Worm (Caenorhabditis elegans) whole organism, mixed stage, embryonic: Measurements from ENCODE around the gene Y97E10AR.3.

Source experiments
- M03D4.4 ChIP-seq: sonication (generic microtip); optimal IDR thresholded peaks from 2 replicates; lab custom pipeline; 2017; ENCODE audit warnings: mild to moderate bottlenecking, missing genetic modification characterization, missing compliant biosample characterization
- bed-3 ChIP-seq: fragments of 200-800 bp; sonication (Bioruptor generic); optimal IDR thresholded peaks from 3 replicates; lab custom pipeline; 2018; ENCODE audit warnings: mild to moderate bottlenecking, missing genetic modification characterization, moderate library complexity, missing compliant biosample characterization
- blmp-1 ChIP-seq: fragments of 150-350 bp; optimal IDR thresholded peaks from 2 replicates; lab custom pipeline; 2014; ENCODE audit warnings: missing biosample characterization, missing genetic modification characterization
- ceh-39 ChIP-seq: fragments of 150-350 bp; optimal IDR thresholded peaks from 2 replicates; lab custom pipeline; 2014; ENCODE audit warnings: missing biosample characterization, missing genetic modification characterization
- ceh-43 ChIP-seq: fragments of 200-800 bp; sonication (Bioruptor generic); optimal IDR thresholded peaks from 2 replicates; lab custom pipeline; 2018; ENCODE audit warnings: mild to moderate bottlenecking, missing genetic modification characterization, moderate library complexity, missing compliant biosample characterization
- ceh-83 ChIP-seq: fragments of 200-800 bp; sonication (Bioruptor generic); optimal IDR thresholded peaks from 2 replicates; lab custom pipeline; 2018; ENCODE audit warnings: mild to moderate bottlenecking, missing genetic modification characterization, missing compliant biosample characterization
- ces-1 ChIP-seq: fragments of 150-350 bp; optimal IDR thresholded peaks from 2 replicates; lab custom pipeline; 2014; ENCODE audit warnings: missing biosample characterization, missing genetic modification reagents, missing genetic modification characterization
- cnd-1 ChIP-seq: fragments of 200-800 bp; sonication (Bioruptor generic); optimal IDR thresholded peaks from 2 replicates; lab custom pipeline; 2018; ENCODE audit warnings: mild to moderate bottlenecking, missing genetic modification characterization, missing compliant biosample characterization
- drap-1 ChIP-seq: fragments of 200-800 bp; sonication (Bioruptor generic); optimal IDR thresholded peaks from 3 replicates; lab custom pipeline; 2018; ENCODE audit warnings: mild to moderate bottlenecking, missing genetic modification characterization, missing compliant biosample characterization
- elt-1 ChIP-seq: sonication (generic microtip); optimal IDR thresholded peaks from 2 replicates; lab custom pipeline; 2017; ENCODE audit warnings: missing genetic modification characterization, mild to moderate bottlenecking, missing compliant biosample characterization, antibody characterized with exemption, moderate library complexity, borderline replicate concordance; ENCODE audit not compliant: insufficient read depth
- elt-3 ChIP-seq: fragments of 150-350 bp; optimal IDR thresholded peaks from 2 replicates; lab custom pipeline; 2014; ENCODE audit warnings: missing biosample characterization, missing genetic modification characterization
- flh-1 ChIP-seq: fragments of 200-800 bp; sonication (Bioruptor generic); optimal IDR thresholded peaks from 2 replicates; lab custom pipeline; 2018; ENCODE audit warnings: mild to moderate bottlenecking, missing genetic modification characterization, moderate library complexity, missing compliant biosample characterization
- ham-2 ChIP-seq: fragments of 200-800 bp; sonication (Bioruptor generic); optimal IDR thresholded peaks from 2 replicates; lab custom pipeline; 2018; ENCODE audit warnings: mild to moderate bottlenecking, missing genetic modification characterization, missing compliant biosample characterization
- hlh-1 ChIP-seq: fragments of 150-350 bp; optimal IDR thresholded peaks from 2 replicates; lab custom pipeline; 2014; ENCODE audit warnings: missing biosample characterization, missing genetic modification reagents, missing genetic modification characterization
- lin-13 ChIP-seq: fragments of 150-350 bp; optimal IDR thresholded peaks from 2 replicates; lab custom pipeline; 2014; ENCODE audit warnings: missing biosample characterization, missing genetic modification characterization
- lsy-2 ChIP-seq: fragments of 150-350 bp; optimal IDR thresholded peaks from 2 replicates; lab custom pipeline; 2014; ENCODE audit warnings: missing biosample characterization, missing genetic modification characterization
- mab-5 ChIP-seq: fragments of 150-350 bp; optimal IDR thresholded peaks from 2 replicates; lab custom pipeline; 2014; ENCODE audit warnings: missing biosample characterization, missing genetic modification characterization
- mep-1 ChIP-seq: fragments of 150-350 bp; optimal IDR thresholded peaks from 2 replicates; lab custom pipeline; 2017; ENCODE audit warnings: missing biosample characterization, missing genetic modification reagents, missing genetic modification characterization, inconsistent platforms
- mls-2 ChIP-seq: sonication (generic microtip); optimal IDR thresholded peaks from 2 replicates; lab custom pipeline; 2016; ENCODE audit warnings: mild to moderate bottlenecking, missing genetic modification characterization, moderate library complexity, missing compliant biosample characterization
- nhr-12 ChIP-seq: fragments of 150-350 bp; optimal IDR thresholded peaks from 2 replicates; lab custom pipeline; 2014; ENCODE audit warnings: missing biosample characterization, missing genetic modification characterization
- nhr-237 ChIP-seq: fragments of 150-350 bp; optimal IDR thresholded peaks from 2 replicates; lab custom pipeline; 2014; ENCODE audit warnings: missing biosample characterization, missing genetic modification characterization
- nhr-28 ChIP-seq: fragments of 150-350 bp; optimal IDR thresholded peaks from 2 replicates; lab custom pipeline; 2014; ENCODE audit warnings: missing biosample characterization, missing genetic modification characterization
- nhr-76 ChIP-seq: sonication (generic microtip); optimal IDR thresholded peaks from 2 replicates; lab custom pipeline; 2017; ENCODE audit warnings: missing biosample characterization, missing genetic modification characterization
- sem-2 ChIP-seq: fragments of 200-800 bp; sonication (Bioruptor generic); optimal IDR thresholded peaks from 2 replicates; lab custom pipeline; 2018; ENCODE audit warnings: mild to moderate bottlenecking, missing genetic modification characterization, missing compliant biosample characterization
- snpc-4 ChIP-seq: fragments of 150-350 bp; optimal IDR thresholded peaks from 2 replicates; lab custom pipeline; 2014; ENCODE audit warnings: missing biosample characterization, missing genetic modification characterization
- sptf-1 ChIP-seq: sonication (generic microtip); optimal IDR thresholded peaks from 2 replicates; lab custom pipeline; 2017; ENCODE audit warnings: mild to moderate bottlenecking, missing genetic modification characterization, moderate library complexity, missing compliant biosample characterization
- tbx-8 ChIP-seq: fragments of 200-800 bp; sonication (Bioruptor generic); optimal IDR thresholded peaks from 2 replicates; lab custom pipeline; 2018; ENCODE audit warnings: mild to moderate bottlenecking, missing genetic modification characterization, moderate library complexity, missing compliant biosample characterization
- unc-120 ChIP-seq: sonication (generic microtip); optimal IDR thresholded peaks from 2 replicates; lab custom pipeline; 2017; ENCODE audit warnings: missing genetic modification characterization, missing compliant biosample characterization; ENCODE audit not compliant: poor library complexity, severe bottlenecking
- unc-39 ChIP-seq: fragments of 150-350 bp; optimal IDR thresholded peaks from 2 replicates; lab custom pipeline; 2014; ENCODE audit warnings: missing biosample characterization, missing genetic modification characterization
- unc-62 ChIP-seq: fragments of 150-350 bp; optimal IDR thresholded peaks from 2 replicates; lab custom pipeline; 2014; ENCODE audit warnings: missing biosample characterization, missing genetic modification reagents, missing genetic modification characterization
- zip-8 ChIP-seq: fragments of 150-350 bp; optimal IDR thresholded peaks from 2 replicates; lab custom pipeline; 2014; ENCODE audit warnings: missing biosample characterization, missing genetic modification characterization

Y97E10AR.3 gene

ce11 chrV:8018919-8019318 is 11.6 kb upstream of the Y97E10AR.3 start:
- no peak for TF ChIP-seq blmp-1
- no peak for TF ChIP-seq sptf-1
- TF ChIP-seq tbx-8 (GFP tag; lab: Kevin White, UChicago) = no peak
- no peak for TF ChIP-seq unc-39 (tag; lab: Kevin White, UChicago)

- TF ChIP-seq blmp-1 (no peak), M03D4.4 (tag; lab: Kevin White, UChicago) (no peak), cnd-1 (tag; lab: Kevin White, UChicago) (no peak), elt-1 (tag; lab: Kevin White, UChicago) (no peak), mab-5 (tag; lab: Kevin White, UChicago) (no peak)
These were observed 10.6 kb upstream of the Y97E10AR.3 start for ce11 chrV:8017924-8018323.

ce11 chrV:8016928-8017327 is 9.6 kb upstream of the Y97E10AR.3 start, which contains the start of gene sptl-2:
Gene sptl-2 (plus strand): TSS chrV:8017207.
- TF ChIP-seq ham-2 (no peak), nhr-28 (tag; lab: Kevin White, UChicago) (no peak), mls-2 (no peak), ceh-39 (tag; lab: Kevin White, UChicago) (no peak)

ce11 chrV:8013901-8014388 is 6.6 kb upstream of the Y97E10AR.3 start, which contains the start of gene Y97E10AR.6:
Gene Y97E10AR.6 (minus strand): TSS chrV:8013951.
- peak; percentile 47 for TF ChIP-seq ces-1 (GFP tag; lab: Kevin White, UChicago)
- no peak for TF ChIP-seq ham-2
- peak; percentile 28 for TF ChIP-seq unc-120 (tag; lab: Kevin White, UChicago)
- TF ChIP-seq M03D4.4 (tag; lab: Kevin White, UChicago) = no peak

- TF ChIP-seq ceh-39 (tag; lab: Kevin White, UChicago) (no peak), elt-3 (tag; lab: Kevin White, UChicago) (no peak), elt-1 (tag; lab: Kevin White, UChicago) (no peak), hlh-1 (no peak), cnd-1 (tag; lab: Kevin White, UChicago) (no peak), flh-1 (GFP tag; lab: Kevin White, UChicago) (no peak), mab-5 (tag; lab: Kevin White, UChicago) (no peak), mls-2 (no peak), ham-2 (no peak)
These were observed 4.7 kb upstream of the Y97E10AR.3 start, which contains the start of gene rpb-9 for ce11 chrV:8012032-8012431. Gene rpb-9 (minus strand): TSS chrV:8012345.

ce11 chrV:8010846-8011245 is 3.5 kb upstream of the Y97E10AR.3 start, which contains the start of gene lmtr-2:
Gene lmtr-2 (minus strand): TSS chrV:8011106.
- no peak for TF ChIP-seq bed-3
- no peak for TF ChIP-seq zip-8 (tag; lab: Kevin White, UChicago)
- TF ChIP-seq sptf-1 = no peak
- TF ChIP-seq ceh-43 (GFP tag; lab: Kevin White, UChicago) = no peak
- no peak for TF ChIP-seq mep-1 (tag; lab: Kevin White, UChicago)
- TF ChIP-seq sem-2 (GFP tag; lab: Kevin White, UChicago) = no peak
- no peak for TF ChIP-seq nhr-237 (tag; lab: Kevin White, UChicago)

ce11 chrV:8010103-8010502 is 2.8 kb upstream of the Y97E10AR.3 start, which contains the start of gene Y97E10AR.4:
Gene Y97E10AR.4 (minus strand): TSS chrV:8010233.
- TF ChIP-seq nhr-12 (tag; lab: Kevin White, UChicago) (no peak), unc-39 (tag; lab: Kevin White, UChicago) (no peak), unc-120 (tag; lab: Kevin White, UChicago) (no peak), bed-3 (no peak), zip-8 (tag; lab: Kevin White, UChicago) (no peak), nhr-76 (no peak), unc-62 (no peak), ceh-83 (GFP tag; lab: Kevin White, UChicago) (no peak), hlh-1 (no peak), mls-2 (no peak), tbx-8 (GFP tag; lab: Kevin White, UChicago) (no peak), snpc-4 (tag; lab: Kevin White, UChicago) (no peak), lsy-2 (no peak), ces-1 (GFP tag; lab: Kevin White, UChicago) (no peak), lin-13 (no peak), cnd-1 (tag; lab: Kevin White, UChicago) (no peak), drap-1 (GFP tag; lab: Kevin White, UChicago) (no peak)
